Fruit fly (Drosophila melanogaster) whole organism, prepupa: Measurements from ENCODE around the gene Oseg4.
A peak's percentile ranks its signal among the peaks of the same experiment; 100 is the strongest.

Experiments used
- Blimp-1 ChIP-seq: fragments of 200-800 bp; sonication (Bioruptor generic); optimal IDR thresholded peaks from 3 replicates; lab custom pipeline; 2017; ENCODE audit warnings: missing biosample characterization, missing genetic modification characterization, mild to moderate bottlenecking, moderate library complexity, missing genetic modification reagents
- CG10669 ChIP-seq: fragments of 200-800 bp; sonication (Bioruptor generic); optimal IDR thresholded peaks from 3 replicates; lab custom pipeline; 2018; ENCODE audit warnings: missing biosample characterization, mild to moderate bottlenecking, missing genetic modification characterization, moderate library complexity
- CG11762 ChIP-seq: fragments of 200-800 bp; sonication (Bioruptor generic); optimal IDR thresholded peaks from 3 replicates; lab custom pipeline; 2016; ENCODE audit warnings: missing biosample characterization, missing genetic modification characterization; ENCODE audit not compliant: insufficient read depth
- CG11902 ChIP-seq: fragments of 200-800 bp; sonication (Bioruptor generic); optimal IDR thresholded peaks from 3 replicates; lab custom pipeline; 2016; ENCODE audit warnings: missing biosample characterization, missing genetic modification characterization
- CG15336 ChIP-seq: fragments of 200-800 bp; sonication (Bioruptor generic); IDR thresholded peaks from 2 replicates; pipeline ENCODE4 v1.3.6; 2022; ENCODE audit warnings: missing biosample characterization, missing genetic modification characterization
- CG1621 ChIP-seq: fragments of 200-800 bp; sonication (Bioruptor generic); optimal IDR thresholded peaks from 3 replicates; lab custom pipeline; 2018; ENCODE audit warnings: missing biosample characterization, mild to moderate bottlenecking, missing genetic modification characterization
- CG16779 ChIP-seq: fragments of 200-800 bp; sonication (Bioruptor generic); optimal IDR thresholded peaks from 3 replicates; lab custom pipeline; 2017; ENCODE audit warnings: missing biosample characterization, mild to moderate bottlenecking, missing genetic modification characterization
- CG3032 ChIP-seq: fragments of 200-800 bp; optimal IDR thresholded peaks from 2 replicates; lab custom pipeline; 2019; ENCODE audit warnings: missing biosample characterization, mild to moderate bottlenecking, missing genetic modification characterization, moderate library complexity
- CG31627 ChIP-seq: fragments of 200-800 bp; sonication (Bioruptor generic); optimal IDR thresholded peaks from 3 replicates; lab custom pipeline; 2016; ENCODE audit warnings: missing biosample characterization, missing genetic modification characterization
- CG32006 ChIP-seq: fragments of 200-800 bp; sonication (Bioruptor generic); optimal IDR thresholded peaks from 3 replicates; lab custom pipeline; 2017; ENCODE audit warnings: missing biosample characterization, mild to moderate bottlenecking, missing genetic modification characterization
- CG3919 ChIP-seq: fragments of 200-800 bp; sonication (Bioruptor generic); optimal IDR thresholded peaks from 3 replicates; lab custom pipeline; 2016; ENCODE audit warnings: missing biosample characterization, missing genetic modification characterization
- CG4318 ChIP-seq: fragments of 200-800 bp; sonication (Bioruptor generic); optimal IDR thresholded peaks from 3 replicates; lab custom pipeline; 2017; ENCODE audit warnings: missing biosample characterization, mild to moderate bottlenecking, missing genetic modification characterization
- CG6163 ChIP-seq: fragments of 200-800 bp; sonication (Bioruptor generic); IDR thresholded peaks from 3 replicates; pipeline ENCODE4 v1.3.6; 2022; ENCODE audit warnings: missing biosample characterization, missing genetic modification characterization
- CG6276 ChIP-seq: fragments of 200-800 bp; sonication (Bioruptor generic); optimal IDR thresholded peaks from 2 replicates; lab custom pipeline; 2017; ENCODE audit warnings: missing biosample characterization, mild to moderate bottlenecking, missing genetic modification characterization
- CG6808 ChIP-seq: fragments of 200-800 bp; sonication (Bioruptor generic); optimal IDR thresholded peaks from 3 replicates; lab custom pipeline; 2017; ENCODE audit warnings: missing biosample characterization, missing genetic modification characterization, mild to moderate bottlenecking, moderate library complexity, missing genetic modification reagents
- CG6854 ChIP-seq: fragments of 200-800 bp; sonication (Bioruptor generic); optimal IDR thresholded peaks from 2 replicates; lab custom pipeline; 2017; ENCODE audit warnings: missing biosample characterization, mild to moderate bottlenecking, missing genetic modification characterization
- CG8119 ChIP-seq: fragments of 200-800 bp; sonication (Bioruptor generic); IDR thresholded peaks from 3 replicates; pipeline ENCODE4 v1.3.6; 2022; ENCODE audit warnings: missing biosample characterization, missing genetic modification characterization
- CG9139 ChIP-seq: fragments of 200-800 bp; sonication (Bioruptor generic); optimal IDR thresholded peaks from 3 replicates; lab custom pipeline; 2017; ENCODE audit warnings: missing biosample characterization, mild to moderate bottlenecking, missing genetic modification characterization
- Eip78C ChIP-seq: fragments of 200-800 bp; sonication (Bioruptor generic); peaks from one replicate; lab custom pipeline; 2016; ENCODE audit warnings: missing biosample characterization, missing genetic modification characterization
- Eip93F ChIP-seq: fragments of 200-800 bp; sonication (Bioruptor generic); optimal IDR thresholded peaks from 2 replicates; lab custom pipeline; 2016; ENCODE audit warnings: missing biosample characterization, mild to moderate bottlenecking, missing genetic modification characterization
- Ets96B ChIP-seq: fragments of 200-800 bp; optimal IDR thresholded peaks from 2 replicates; lab custom pipeline; 2019; ENCODE audit warnings: missing biosample characterization, mild to moderate bottlenecking, missing genetic modification characterization, moderate library complexity
- Hr39 ChIP-seq: fragments of 200-800 bp; sonication (Bioruptor generic); optimal IDR thresholded peaks from 2 replicates; lab custom pipeline; 2016; ENCODE audit warnings: missing biosample characterization, missing genetic modification characterization
- Hr4 ChIP-seq: fragments of 200-800 bp; sonication (Bioruptor generic); optimal IDR thresholded peaks from 3 replicates; lab custom pipeline; 2016; ENCODE audit warnings: missing biosample characterization, missing genetic modification characterization
- Met ChIP-seq: fragments of 200-800 bp; sonication (Bioruptor generic); optimal IDR thresholded peaks from 3 replicates; lab custom pipeline; 2016; ENCODE audit warnings: missing biosample characterization, missing genetic modification characterization
- OdsH ChIP-seq: fragments of 200-800 bp; sonication (Bioruptor generic); optimal IDR thresholded peaks from 3 replicates; lab custom pipeline; 2016; ENCODE audit warnings: missing biosample characterization, missing genetic modification characterization
- Sox102F ChIP-seq: fragments of 200-800 bp; sonication (Bioruptor generic); optimal IDR thresholded peaks from 2 replicates; lab custom pipeline; 2016; ENCODE audit warnings: missing biosample characterization, mild to moderate bottlenecking, missing genetic modification characterization
- Sox14 ChIP-seq: fragments of 200-800 bp; sonication (Bioruptor generic); optimal IDR thresholded peaks from 3 replicates; lab custom pipeline; 2016; ENCODE audit warnings: missing biosample characterization, missing genetic modification characterization
- achi ChIP-seq: fragments of 200-800 bp; sonication (Bioruptor generic); optimal IDR thresholded peaks from 3 replicates; lab custom pipeline; 2016; ENCODE audit warnings: missing biosample characterization, missing genetic modification characterization
- acj6 ChIP-seq: fragments of 200-800 bp; sonication (Bioruptor generic); optimal IDR thresholded peaks from 3 replicates; lab custom pipeline; 2016; ENCODE audit warnings: missing biosample characterization, missing genetic modification characterization
- dsx ChIP-seq: fragments of 200-800 bp; optimal IDR thresholded peaks from 3 replicates; lab custom pipeline; 2019; ENCODE audit warnings: missing biosample characterization, mild to moderate bottlenecking, missing genetic modification characterization, moderate library complexity; ENCODE audit not compliant: poor library complexity, severe bottlenecking
- eg ChIP-seq: fragments of 200-800 bp; sonication (Bioruptor generic); IDR thresholded peaks from 3 replicates; pipeline ENCODE4 v1.3.6; 2022; ENCODE audit warnings: missing biosample characterization, missing genetic modification characterization
- fd59A ChIP-seq: fragments of 200-800 bp; sonication (Bioruptor generic); optimal IDR thresholded peaks from 2 replicates; lab custom pipeline; 2017; ENCODE audit warnings: missing biosample characterization, mild to moderate bottlenecking, missing genetic modification characterization, missing genetic modification reagents
- fkh ChIP-seq: fragments of 200-800 bp; sonication (Bioruptor generic); optimal IDR thresholded peaks from 3 replicates; lab custom pipeline; 2017; ENCODE audit warnings: missing biosample characterization, mild to moderate bottlenecking, missing genetic modification characterization, moderate library complexity
- lz ChIP-seq: fragments of 200-800 bp; sonication (Bioruptor generic); optimal IDR thresholded peaks from 3 replicates; lab custom pipeline; 2016; ENCODE audit warnings: missing biosample characterization, missing genetic modification characterization
- net ChIP-seq: fragments of 200-800 bp; sonication (Bioruptor generic); optimal IDR thresholded peaks from 3 replicates; lab custom pipeline; 2016; ENCODE audit warnings: missing biosample characterization, missing genetic modification characterization
- salr ChIP-seq, 2 experiments: fragments of 200-800 bp; sonication (Bioruptor generic); optimal IDR thresholded peaks; 3 replicates each; lab custom pipeline; 2016 to 2018; ENCODE audit warnings: missing biosample characterization in 2 of 2, missing genetic modification characterization in 2 of 2, mild to moderate bottlenecking in 1 of 2
- spab ChIP-seq: fragments of 200-800 bp; sonication (Bioruptor generic); optimal IDR thresholded peaks from 2 replicates; lab custom pipeline; 2017; ENCODE audit warnings: missing biosample characterization, mild to moderate bottlenecking, missing genetic modification characterization, missing genetic modification reagents
- ss ChIP-seq, 2 experiments: fragments of 200-800 bp; sonication (Bioruptor generic); optimal IDR thresholded peaks; 2 replicates in 1 of 2; 3 replicates in 1 of 2; lab custom pipeline; 2017 to 2018; ENCODE audit warnings: mild to moderate bottlenecking in 2 of 2, missing biosample characterization in 2 of 2, missing genetic modification characterization in 2 of 2, moderate library complexity in 1 of 2
- svp ChIP-seq: fragments of 200-800 bp; sonication (Bioruptor generic); peaks from one replicate; lab custom pipeline; 2016; ENCODE audit warnings: missing biosample characterization, missing genetic modification characterization
- topi ChIP-seq: fragments of 200-800 bp; sonication (Bioruptor generic); optimal IDR thresholded peaks from 3 replicates; lab custom pipeline; 2016; ENCODE audit warnings: missing biosample characterization, missing genetic modification characterization

The Oseg4 gene

dm6 chr3L:1730873-1731272 lies 4.7 kb downstream of the Oseg4 start, which contains the start of gene drpr (continued):
- TF ChIP-seq spab (no peak), Hr4 (GFP tag; lab: Kevin White, UChicago) (no peak), fkh (GFP tag; lab: Kevin White, UChicago) (peak; percentile 62), CG9139 (GFP tag; lab: Kevin White, UChicago) (peak; percentile 30), net (GFP tag; lab: Kevin White, UChicago) (peak; percentile 22), CG6276 (GFP tag; lab: Kevin White, UChicago) (no peak), CG1621 (peak; percentile 20), acj6 (no peak), CG10669 (GFP tag; lab: Kevin White, UChicago) (no peak), OdsH (GFP tag; lab: Kevin White, UChicago) (no peak)
- TF ChIP-seq, all 60 proteins: peak for 24

- TF ChIP-seq topi (GFP tag; lab: Kevin White, UChicago) (no peak), CG6163 (no peak), spab (no peak), svp (no peak), fd59A (GFP tag; lab: Kevin White, UChicago) (no peak), CG31627 (GFP tag; lab: Kevin White, UChicago) (no peak), fkh (GFP tag; lab: Kevin White, UChicago) (no peak), Eip78C (GFP tag; lab: Kevin White, UChicago) (peak; percentile 25), Hr39 (GFP tag; lab: Kevin White, UChicago) (no peak), OdsH (GFP tag; lab: Kevin White, UChicago) (no peak), acj6 (no peak), eg (GFP tag; lab: Robert Waterston, UW) (no peak), ss (GFP tag; optimal IDR thresholded peaks at IDR 0.05; lab: Kevin White, UChicago) (peak in 1 of 2 experiments; percentile 61), CG32006 (GFP tag; lab: Kevin White, UChicago) (no peak), Eip93F (GFP tag; lab: Kevin White, UChicago) (no peak), CG8119 (GFP tag; lab: Robert Waterston, UW) (no peak), CG11762 (no peak), Blimp-1 (GFP tag; lab: Kevin White, UChicago) (peak; percentile 96), CG15336 (GFP tag; lab: Robert Waterston, UW) (no peak), Met (GFP tag; lab: Kevin White, UChicago) (no peak), CG6808 (GFP tag; lab: Kevin White, UChicago) (peak; percentile 16), dsx (GFP tag; lab: Kevin White, UChicago) (peak; percentile 33), Sox102F (GFP tag; lab: Kevin White, UChicago) (no peak), CG16779 (tag; lab: Kevin White, UChicago) (no peak), CG6854 (no peak), Sox14 (no peak), salr (GFP tag; optimal IDR thresholded peaks at IDR 0.05; lab: Kevin White, UChicago) (no peak), CG11902 (GFP tag; lab: Kevin White, UChicago) (no peak), achi (GFP tag; lab: Kevin White, UChicago) (no peak), CG6276 (GFP tag; lab: Kevin White, UChicago) (no peak), CG3032 (tag; lab: Kevin White, UChicago) (no peak), lz (GFP tag; lab: Kevin White, UChicago) (no peak), Ets96B (tag; lab: Kevin White, UChicago) (no peak), CG3919 (GFP tag; lab: Kevin White, UChicago) (no peak), CG4318 (GFP tag; lab: Kevin White, UChicago) (no peak)
Measured at dm6 chr3L:1730160-1730595, 5.4 kb downstream of the Oseg4 start.
